Worm (Caenorhabditis elegans) whole organism, L3 larva: ENCODE measurements around the gene rig-6.

Experiments used
- ama-1 ChIP-seq: fragments of 150-350 bp; optimal IDR thresholded peaks from 2 replicates; lab custom pipeline; 2018
- egl-27 ChIP-seq: sonication (generic microtip); optimal IDR thresholded peaks from 4 replicates; lab custom pipeline; 2017; ENCODE audit warnings: missing biosample characterization, missing genetic modification reagents, missing genetic modification characterization
- fkh-10 ChIP-seq: sonication (generic microtip); optimal IDR thresholded peaks from 2 replicates; lab custom pipeline; 2017; ENCODE audit warnings: missing biosample characterization, missing genetic modification reagents, missing genetic modification characterization
- lin-15B ChIP-seq: fragments of 150-350 bp; optimal IDR thresholded peaks from 2 replicates; lab custom pipeline; 2014; ENCODE audit warnings: missing biosample characterization, missing genetic modification characterization
- nhr-28 ChIP-seq: fragments of 150-350 bp; optimal IDR thresholded peaks from 2 replicates; lab custom pipeline; 2014; ENCODE audit warnings: missing biosample characterization, missing genetic modification characterization
- unc-39 ChIP-seq: sonication (generic microtip); optimal IDR thresholded peaks from 4 replicates; lab custom pipeline; 2017; ENCODE audit warnings: missing biosample characterization, missing genetic modification characterization
- ztf-4 ChIP-seq: fragments of 150-350 bp; optimal IDR thresholded peaks from 2 replicates; lab custom pipeline; 2014; ENCODE audit warnings: missing biosample characterization, missing genetic modification characterization

DNA sequence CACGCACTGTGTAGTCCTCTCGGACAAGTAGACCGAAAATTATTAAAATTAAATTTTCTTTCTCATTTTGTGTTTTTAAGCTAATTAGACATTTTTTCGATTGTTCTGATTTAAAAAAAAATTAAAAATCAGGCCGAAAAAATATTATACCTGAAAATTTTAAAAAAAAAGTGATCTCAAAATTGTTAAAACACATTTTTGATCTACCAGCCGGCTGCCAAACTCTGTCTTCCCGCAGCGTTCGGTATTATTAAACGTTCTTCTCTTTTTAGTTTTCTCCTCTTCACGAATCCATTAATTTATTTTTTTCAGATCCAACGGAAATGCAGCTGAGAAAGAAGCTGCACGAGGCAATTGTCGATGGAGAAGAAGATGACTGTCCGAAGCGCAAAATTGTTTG is 58.8 kb downstream of the rig-6 start, which contains the start of gene C27D9.1:
- TF ChIP-seq ama-1 (no peak), ztf-4 (no peak), fkh-10 (GFP tag; lab: Kevin White, UChicago) (no peak), lin-15B (tag; lab: Kevin White, UChicago) (no peak), egl-27 (tag; lab: Kevin White, UChicago) (no peak), unc-39 (tag; lab: Kevin White, UChicago) (no peak), nhr-28 (tag; lab: Kevin White, UChicago) (no peak)
